Worm (Caenorhabditis elegans) whole organism, mixed stage, embryonic: Measurements from ENCODE around the gene gcst-1.
A peak's percentile ranks its signal among the peaks of the same experiment; 100 is the strongest.

Experiments used
- M03D4.4 ChIP-seq: sonication (generic microtip); optimal IDR thresholded peaks from 2 replicates; lab custom pipeline; 2017; ENCODE audit warnings: mild to moderate bottlenecking, missing genetic modification characterization, missing compliant biosample characterization
- bed-3 ChIP-seq: fragments of 200-800 bp; sonication (Bioruptor generic); optimal IDR thresholded peaks from 3 replicates; lab custom pipeline; 2018; ENCODE audit warnings: mild to moderate bottlenecking, missing genetic modification characterization, moderate library complexity, missing compliant biosample characterization
- blmp-1 ChIP-seq: fragments of 150-350 bp; optimal IDR thresholded peaks from 2 replicates; lab custom pipeline; 2014; ENCODE audit warnings: missing biosample characterization, missing genetic modification characterization
- ceh-39 ChIP-seq: fragments of 150-350 bp; optimal IDR thresholded peaks from 2 replicates; lab custom pipeline; 2014; ENCODE audit warnings: missing biosample characterization, missing genetic modification characterization
- ceh-43 ChIP-seq: fragments of 200-800 bp; sonication (Bioruptor generic); optimal IDR thresholded peaks from 2 replicates; lab custom pipeline; 2018; ENCODE audit warnings: mild to moderate bottlenecking, missing genetic modification characterization, moderate library complexity, missing compliant biosample characterization
- ceh-83 ChIP-seq: fragments of 200-800 bp; sonication (Bioruptor generic); optimal IDR thresholded peaks from 2 replicates; lab custom pipeline; 2018; ENCODE audit warnings: mild to moderate bottlenecking, missing genetic modification characterization, missing compliant biosample characterization
- ces-1 ChIP-seq: fragments of 150-350 bp; optimal IDR thresholded peaks from 2 replicates; lab custom pipeline; 2014; ENCODE audit warnings: missing biosample characterization, missing genetic modification reagents, missing genetic modification characterization
- cnd-1 ChIP-seq: fragments of 200-800 bp; sonication (Bioruptor generic); optimal IDR thresholded peaks from 2 replicates; lab custom pipeline; 2018; ENCODE audit warnings: mild to moderate bottlenecking, missing genetic modification characterization, missing compliant biosample characterization
- drap-1 ChIP-seq: fragments of 200-800 bp; sonication (Bioruptor generic); optimal IDR thresholded peaks from 3 replicates; lab custom pipeline; 2018; ENCODE audit warnings: mild to moderate bottlenecking, missing genetic modification characterization, missing compliant biosample characterization
- elt-1 ChIP-seq: sonication (generic microtip); optimal IDR thresholded peaks from 2 replicates; lab custom pipeline; 2017; ENCODE audit warnings: missing genetic modification characterization, mild to moderate bottlenecking, missing compliant biosample characterization, antibody characterized with exemption, moderate library complexity, borderline replicate concordance; ENCODE audit not compliant: insufficient read depth
- elt-3 ChIP-seq: fragments of 150-350 bp; optimal IDR thresholded peaks from 2 replicates; lab custom pipeline; 2014; ENCODE audit warnings: missing biosample characterization, missing genetic modification characterization
- flh-1 ChIP-seq: fragments of 200-800 bp; sonication (Bioruptor generic); optimal IDR thresholded peaks from 2 replicates; lab custom pipeline; 2018; ENCODE audit warnings: mild to moderate bottlenecking, missing genetic modification characterization, moderate library complexity, missing compliant biosample characterization
- ham-2 ChIP-seq: fragments of 200-800 bp; sonication (Bioruptor generic); optimal IDR thresholded peaks from 2 replicates; lab custom pipeline; 2018; ENCODE audit warnings: mild to moderate bottlenecking, missing genetic modification characterization, missing compliant biosample characterization
- hlh-1 ChIP-seq: fragments of 150-350 bp; optimal IDR thresholded peaks from 2 replicates; lab custom pipeline; 2014; ENCODE audit warnings: missing biosample characterization, missing genetic modification reagents, missing genetic modification characterization
- lin-13 ChIP-seq: fragments of 150-350 bp; optimal IDR thresholded peaks from 2 replicates; lab custom pipeline; 2014; ENCODE audit warnings: missing biosample characterization, missing genetic modification characterization
- lin-32 ChIP-seq: fragments of 200-800 bp; sonication (Bioruptor generic); optimal IDR thresholded peaks from 2 replicates; lab custom pipeline; 2018; ENCODE audit warnings: mild to moderate bottlenecking, missing genetic modification characterization, missing compliant biosample characterization
- lsy-2 ChIP-seq: fragments of 150-350 bp; optimal IDR thresholded peaks from 2 replicates; lab custom pipeline; 2014; ENCODE audit warnings: missing biosample characterization, missing genetic modification characterization
- mab-5 ChIP-seq: fragments of 150-350 bp; optimal IDR thresholded peaks from 2 replicates; lab custom pipeline; 2014; ENCODE audit warnings: missing biosample characterization, missing genetic modification characterization
- mep-1 ChIP-seq: fragments of 150-350 bp; optimal IDR thresholded peaks from 2 replicates; lab custom pipeline; 2017; ENCODE audit warnings: missing biosample characterization, missing genetic modification reagents, missing genetic modification characterization, inconsistent platforms
- mls-2 ChIP-seq: sonication (generic microtip); optimal IDR thresholded peaks from 2 replicates; lab custom pipeline; 2016; ENCODE audit warnings: mild to moderate bottlenecking, missing genetic modification characterization, moderate library complexity, missing compliant biosample characterization
- nhr-12 ChIP-seq: fragments of 150-350 bp; optimal IDR thresholded peaks from 2 replicates; lab custom pipeline; 2014; ENCODE audit warnings: missing biosample characterization, missing genetic modification characterization
- nhr-2 ChIP-seq: fragments of 150-350 bp; optimal IDR thresholded peaks from 2 replicates; lab custom pipeline; 2014; ENCODE audit warnings: missing biosample characterization, missing genetic modification characterization
- nhr-237 ChIP-seq: fragments of 150-350 bp; optimal IDR thresholded peaks from 2 replicates; lab custom pipeline; 2014; ENCODE audit warnings: missing biosample characterization, missing genetic modification characterization
- nhr-28 ChIP-seq: fragments of 150-350 bp; optimal IDR thresholded peaks from 2 replicates; lab custom pipeline; 2014; ENCODE audit warnings: missing biosample characterization, missing genetic modification characterization
- nhr-76 ChIP-seq: sonication (generic microtip); optimal IDR thresholded peaks from 2 replicates; lab custom pipeline; 2017; ENCODE audit warnings: missing biosample characterization, missing genetic modification characterization
- pha-4 ChIP-seq: fragments of 150-350 bp; optimal IDR thresholded peaks from 2 replicates; lab custom pipeline; 2018; ENCODE audit warnings: missing biosample characterization, missing genetic modification reagents, missing genetic modification characterization
- sem-2 ChIP-seq: fragments of 200-800 bp; sonication (Bioruptor generic); optimal IDR thresholded peaks from 2 replicates; lab custom pipeline; 2018; ENCODE audit warnings: mild to moderate bottlenecking, missing genetic modification characterization, missing compliant biosample characterization
- snpc-4 ChIP-seq: fragments of 150-350 bp; optimal IDR thresholded peaks from 2 replicates; lab custom pipeline; 2014; ENCODE audit warnings: missing biosample characterization, missing genetic modification characterization
- sptf-1 ChIP-seq: sonication (generic microtip); optimal IDR thresholded peaks from 2 replicates; lab custom pipeline; 2017; ENCODE audit warnings: mild to moderate bottlenecking, missing genetic modification characterization, moderate library complexity, missing compliant biosample characterization
- tbx-8 ChIP-seq: fragments of 200-800 bp; sonication (Bioruptor generic); optimal IDR thresholded peaks from 2 replicates; lab custom pipeline; 2018; ENCODE audit warnings: mild to moderate bottlenecking, missing genetic modification characterization, moderate library complexity, missing compliant biosample characterization
- unc-120 ChIP-seq: sonication (generic microtip); optimal IDR thresholded peaks from 2 replicates; lab custom pipeline; 2017; ENCODE audit warnings: missing genetic modification characterization, missing compliant biosample characterization; ENCODE audit not compliant: poor library complexity, severe bottlenecking
- unc-39 ChIP-seq: fragments of 150-350 bp; optimal IDR thresholded peaks from 2 replicates; lab custom pipeline; 2014; ENCODE audit warnings: missing biosample characterization, missing genetic modification characterization
- unc-62 ChIP-seq: fragments of 150-350 bp; optimal IDR thresholded peaks from 2 replicates; lab custom pipeline; 2014; ENCODE audit warnings: missing biosample characterization, missing genetic modification reagents, missing genetic modification characterization
- zip-8 ChIP-seq: fragments of 150-350 bp; optimal IDR thresholded peaks from 2 replicates; lab custom pipeline; 2014; ENCODE audit warnings: missing biosample characterization, missing genetic modification characterization
- ztf-11 ChIP-seq: fragments of 150-350 bp; optimal IDR thresholded peaks from 2 replicates; lab custom pipeline; 2014; ENCODE audit warnings: missing biosample characterization, missing genetic modification characterization

gcst-1 gene

DNA sequence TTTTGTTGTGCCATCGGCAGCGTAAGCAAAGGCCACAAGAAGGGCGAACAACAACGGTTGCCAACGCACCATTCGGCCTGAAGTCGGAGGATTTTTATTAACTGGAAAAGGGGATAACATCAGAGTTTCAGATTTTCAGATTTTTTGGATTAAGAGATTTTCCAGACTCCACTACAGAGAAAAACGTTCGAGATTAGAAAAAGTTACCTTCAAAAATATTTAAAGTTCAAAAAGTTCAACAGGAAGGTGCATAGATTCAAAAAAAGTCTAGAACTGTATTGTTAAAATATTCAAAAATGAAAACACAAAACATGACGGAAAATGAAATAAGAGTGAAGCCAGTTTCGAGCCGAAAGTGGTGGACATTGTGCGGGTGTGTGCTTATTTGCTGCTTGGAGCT, 36.7 kb upstream of the gcst-1 start, which contains the start of gene pqn-13:
pqn-13 (minus strand) TSS at position 101 of the 400 bp plus-strand sequence.
- TF ChIP-seq lsy-2 (tag; lab: Kevin White, UChicago) (no peak), drap-1 (GFP tag; lab: Kevin White, UChicago) (no peak), mab-5 (no peak)

DNA sequence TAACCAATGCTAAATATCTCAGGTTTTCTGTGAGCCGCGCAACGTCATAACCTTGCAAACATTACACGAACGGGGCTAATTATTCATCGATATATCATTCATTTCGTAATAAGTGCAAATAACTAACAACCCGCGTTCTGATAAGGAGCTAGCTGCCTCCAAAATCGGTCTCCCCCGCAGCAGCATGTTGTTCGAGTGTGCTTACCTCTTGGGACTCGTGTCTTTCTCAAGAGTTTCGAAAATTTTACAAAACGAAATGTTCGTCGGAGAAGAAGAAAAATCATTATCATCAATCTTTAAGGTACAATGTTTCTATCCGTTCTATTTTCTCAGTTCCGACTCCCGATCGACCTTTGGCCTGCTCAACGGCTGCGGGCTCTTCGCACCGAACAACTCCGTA, 34.8 kb upstream of the gcst-1 start:
- no peak for TF ChIP-seq mab-5
- TF ChIP-seq nhr-12, result no peak
- TF ChIP-seq tbx-8 (GFP tag; lab: Kevin White, UChicago), result no peak
- TF ChIP-seq ztf-11 (tag; lab: Kevin White, UChicago), result no peak
- TF ChIP-seq zip-8, result no peak
- TF ChIP-seq snpc-4 (tag; lab: Kevin White, UChicago), result no peak
- TF ChIP-seq ham-2 (GFP tag; lab: Kevin White, UChicago), result no peak
- TF ChIP-seq elt-3 (tag; lab: Kevin White, UChicago), result no peak
- TF ChIP-seq pha-4, result no peak
- TF ChIP-seq bed-3 (GFP tag; lab: Kevin White, UChicago), result no peak
- TF ChIP-seq nhr-237 (tag; lab: Kevin White, UChicago), result no peak
- no peak for TF ChIP-seq ces-1 (GFP tag; lab: Kevin White, UChicago)
- TF ChIP-seq ceh-39, result no peak
- no peak for TF ChIP-seq sem-2 (GFP tag; lab: Kevin White, UChicago)
- TF ChIP-seq hlh-1 (tag; lab: Kevin White, UChicago), result no peak
- TF ChIP-seq unc-39 (tag; lab: Kevin White, UChicago), result no peak

DNA sequence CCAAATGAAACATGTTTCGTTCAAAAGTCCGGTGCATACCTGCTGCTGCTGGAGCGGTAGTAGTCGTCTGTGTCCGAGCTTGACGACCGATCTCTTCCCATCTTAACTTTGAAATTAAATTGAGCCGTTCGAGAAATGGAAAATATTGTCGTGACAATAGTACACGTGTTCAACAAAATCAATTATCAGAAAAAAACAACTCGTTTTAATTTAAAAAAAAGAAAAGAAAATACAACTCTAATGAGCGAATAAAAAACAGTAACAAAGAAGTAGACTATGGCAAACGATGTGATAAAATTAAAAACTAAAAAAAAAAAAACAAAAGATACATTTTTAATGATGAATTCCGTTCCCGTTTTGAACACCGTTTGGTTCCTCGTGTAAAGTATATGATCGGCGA, 30.2 kb upstream of the gcst-1 start, which contains the start of gene prp-39:
prp-39 (minus strand) TSS at position 101 of the 400 bp plus-strand sequence.
- TF ChIP-seq pha-4 (no peak), hlh-1 (tag; lab: Kevin White, UChicago) (no peak), unc-39 (tag; lab: Kevin White, UChicago) (no peak), nhr-2 (tag; lab: Kevin White, UChicago) (no peak), unc-62 (no peak), mab-5 (no peak), ceh-43 (GFP tag; lab: Kevin White, UChicago) (no peak), drap-1 (GFP tag; lab: Kevin White, UChicago) (no peak), nhr-12 (no peak), sptf-1 (tag; lab: Kevin White, UChicago) (no peak), nhr-28 (tag; lab: Kevin White, UChicago) (no peak)

DNA sequence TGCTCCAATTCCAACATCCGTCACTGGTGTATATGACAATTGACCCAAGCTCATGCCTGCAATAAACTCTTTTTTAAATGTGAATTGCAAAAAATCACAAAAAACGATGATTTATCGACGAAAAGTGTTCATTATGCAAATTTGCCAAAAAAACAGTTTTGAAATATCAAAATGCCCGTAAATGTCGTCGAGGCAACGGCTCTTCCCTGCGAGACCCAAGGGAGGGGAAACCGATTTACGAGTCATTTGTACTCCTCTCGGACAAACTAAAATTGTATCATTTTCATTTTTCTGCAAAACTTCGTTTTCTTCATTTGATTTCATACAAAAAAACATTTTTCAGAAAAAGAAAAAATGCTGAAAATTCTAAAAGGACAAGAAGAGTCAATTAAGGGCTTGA, 28.2 kb upstream of the gcst-1 start, which contains the start of the genes hmgs-1 and F25B4.4:
hmgs-1 (minus strand) TSS at position 56 of the 400 bp plus-strand sequence.
F25B4.4 (plus strand) TSS at position 340 of the 400 bp plus-strand sequence.
- TF ChIP-seq unc-120 (tag; lab: Kevin White, UChicago) (peak; percentile 98), pha-4 (peak; percentile 71), cnd-1 (no peak), sem-2 (GFP tag; lab: Kevin White, UChicago) (no peak), lin-32 (no peak), bed-3 (GFP tag; lab: Kevin White, UChicago) (no peak), hlh-1 (tag; lab: Kevin White, UChicago) (peak; percentile 26), lsy-2 (tag; lab: Kevin White, UChicago) (peak; percentile 83), lin-13 (tag; lab: Kevin White, UChicago) (peak; percentile 87), nhr-237 (tag; lab: Kevin White, UChicago) (peak; percentile 91), ces-1 (GFP tag; lab: Kevin White, UChicago) (peak; percentile 85), snpc-4 (tag; lab: Kevin White, UChicago) (no peak), elt-3 (tag; lab: Kevin White, UChicago) (no peak), ceh-83 (no peak), sptf-1 (tag; lab: Kevin White, UChicago) (peak; percentile 42), nhr-2 (tag; lab: Kevin White, UChicago) (peak; percentile 47), mep-1 (peak; percentile 95), M03D4.4 (no peak), mab-5 (peak; percentile 15), ztf-11 (tag; lab: Kevin White, UChicago) (no peak), nhr-12 (no peak), ceh-43 (GFP tag; lab: Kevin White, UChicago) (no peak), unc-62 (peak; percentile 27), mls-2 (tag; lab: Kevin White, UChicago) (peak; percentile 31), elt-1 (tag; lab: Kevin White, UChicago) (no peak), unc-39 (tag; lab: Kevin White, UChicago) (no peak), blmp-1 (tag; lab: Kevin White, UChicago) (no peak), ham-2 (GFP tag; lab: Kevin White, UChicago) (no peak), nhr-76 (tag; lab: Kevin White, UChicago) (no peak), ceh-39 (peak; percentile 45), flh-1 (GFP tag; lab: Kevin White, UChicago) (no peak), tbx-8 (GFP tag; lab: Kevin White, UChicago) (no peak), drap-1 (GFP tag; lab: Kevin White, UChicago) (peak; percentile 32), zip-8 (no peak), nhr-28 (tag; lab: Kevin White, UChicago) (no peak)
